Worm (Caenorhabditis elegans) whole organism, L4/young adult: Measurements from ENCODE around the gene col-33.

Experiments used
- W03F9.2 ChIP-seq: fragments of 150-350 bp; optimal IDR thresholded peaks from 2 replicates; lab custom pipeline; 2014; ENCODE audit warnings: missing biosample characterization, missing genetic modification characterization
- dao-5 ChIP-seq: sonication (generic microtip); optimal IDR thresholded peaks from 2 replicates; lab custom pipeline; 2016; ENCODE audit warnings: missing genotype, missing genetic modification characterization, moderate library complexity, missing compliant biosample characterization
- him-1 ChIP-seq: sonication (generic microtip); optimal IDR thresholded peaks from 2 replicates; lab custom pipeline; 2016; ENCODE audit warnings: missing genotype, missing genetic modification reagents, missing genetic modification characterization, missing compliant biosample characterization

- TF ChIP-seq dao-5 (no peak), W03F9.2 (tag; lab: Kevin White, UChicago) (no peak), him-1 (no peak)
Measured at ce11 chrIV:4227917-4228316, 35.2 kb upstream of the col-33 start, which contains the start of gene srbc-70.
